Worm (Caenorhabditis elegans) whole organism, early embryonic: ENCODE measurements around the gene F49E8.6.

Source experiments
- B0310.2 ChIP-seq: sonication (generic microtip); optimal IDR thresholded peaks from 2 replicates; lab custom pipeline; 2016; ENCODE audit warnings: mild to moderate bottlenecking, missing genetic modification characterization, missing compliant biosample characterization
- F13C5.2 ChIP-seq: sonication (generic microtip); optimal IDR thresholded peaks from 2 replicates; lab custom pipeline; 2017; ENCODE audit warnings: mild to moderate bottlenecking, missing genetic modification characterization, inconsistent platforms, missing compliant biosample characterization
- aly-1 ChIP-seq: sonication (generic microtip); optimal IDR thresholded peaks from 2 replicates; lab custom pipeline; 2016; ENCODE audit warnings: missing genetic modification characterization, missing compliant biosample characterization
- ama-1 ChIP-seq: fragments of 150-350 bp; optimal IDR thresholded peaks from 2 replicates; lab custom pipeline; 2014
- ceh-13 ChIP-seq: fragments of 200-800 bp; sonication (Bioruptor generic); optimal IDR thresholded peaks from 2 replicates; lab custom pipeline; 2018; ENCODE audit warnings: mild to moderate bottlenecking, missing genetic modification characterization, missing compliant biosample characterization
- ceh-36 ChIP-seq: sonication (generic microtip); optimal IDR thresholded peaks from 2 replicates; lab custom pipeline; 2016; ENCODE audit warnings: missing genetic modification characterization, inconsistent platforms, missing compliant biosample characterization
- ets-7 ChIP-seq: sonication (generic microtip); optimal IDR thresholded peaks from 2 replicates; lab custom pipeline; 2016; ENCODE audit warnings: missing genotype, missing genetic modification characterization, missing compliant biosample characterization
- flt-1 ChIP-seq: fragments of 200-800 bp; sonication (Bioruptor generic); IDR thresholded peaks from 2 replicates; pipeline ENCODE4 v1.3.6; 2022; ENCODE audit warnings: missing genetic modification characterization, missing compliant biosample characterization
- hmbx-1 ChIP-seq: sonication (generic microtip); optimal IDR thresholded peaks from 2 replicates; lab custom pipeline; 2016; ENCODE audit warnings: mild to moderate bottlenecking, missing genetic modification characterization, missing compliant biosample characterization
- hmg-4 ChIP-seq: fragments of 200-800 bp; sonication (Bioruptor generic); optimal IDR thresholded peaks from 2 replicates; lab custom pipeline; 2018; ENCODE audit warnings: mild to moderate bottlenecking, missing genetic modification characterization, missing compliant biosample characterization
- hnd-1 ChIP-seq: sonication (generic microtip); optimal IDR thresholded peaks from 2 replicates; lab custom pipeline; 2016; ENCODE audit warnings: missing genetic modification characterization, missing compliant biosample characterization
- pes-1 ChIP-seq: fragments of 200-800 bp; sonication (Bioruptor generic); IDR thresholded peaks from 2 replicates; pipeline ENCODE4 v1.3.6; 2022; ENCODE audit warnings: missing genetic modification reagents, missing genetic modification characterization, missing compliant biosample characterization
- scrt-1 ChIP-seq: fragments of 200-800 bp; sonication (Bioruptor generic); IDR thresholded peaks from 2 replicates; pipeline ENCODE4 v1.3.6; 2022; ENCODE audit warnings: missing genetic modification characterization, missing compliant biosample characterization
- sea-1 ChIP-seq: fragments of 200-800 bp; sonication (Bioruptor generic); conservative IDR thresholded peaks from 2 replicates; pipeline ENCODE4 v1.3.6; 2022; ENCODE audit warnings: missing genetic modification characterization, missing compliant biosample characterization
- tbx-11 ChIP-seq: fragments of 200-800 bp; sonication (Bioruptor generic); IDR thresholded peaks from 2 replicates; pipeline ENCODE4 v1.3.6; 2022; ENCODE audit warnings: missing genetic modification characterization, missing compliant biosample characterization
- tbx-37 ChIP-seq: fragments of 200-800 bp; sonication (Bioruptor generic); conservative IDR thresholded peaks from 2 replicates; pipeline ENCODE4 v1.3.6; 2022; ENCODE audit warnings: missing genetic modification reagents, missing genetic modification characterization, missing compliant biosample characterization
- tra-4 ChIP-seq: sonication (generic microtip); optimal IDR thresholded peaks from 2 replicates; lab custom pipeline; 2017; ENCODE audit warnings: missing genetic modification characterization, missing compliant biosample characterization

F49E8.6 gene

DNA sequence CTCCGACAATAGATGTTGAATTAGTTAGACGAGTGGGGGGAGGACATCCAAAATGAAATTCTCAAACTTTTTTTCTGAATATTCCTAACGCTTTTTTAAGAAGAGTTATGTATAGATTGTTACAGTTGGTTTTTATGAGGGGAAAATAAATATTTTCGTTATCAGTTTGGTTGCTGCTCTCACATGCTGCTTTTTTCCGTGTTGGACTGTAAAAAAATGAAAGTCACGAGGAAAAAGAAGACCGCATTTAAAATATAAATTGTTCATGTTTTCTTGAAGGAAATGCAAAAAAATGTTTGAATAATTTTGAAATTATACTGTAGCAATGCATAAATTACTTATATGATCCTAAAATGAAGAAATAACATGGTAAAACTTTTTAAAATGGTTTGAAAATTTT, 33.6 kb downstream of the F49E8.6 start:
- TF ChIP-seq ets-7 (tag; lab: Kevin White, UChicago) (no peak), hmg-4 (GFP tag; lab: Kevin White, UChicago) (no peak), flt-1 (no peak), scrt-1 (GFP tag; lab: Robert Waterston, UW) (no peak), hmbx-1 (tag; lab: Kevin White, UChicago) (no peak), ceh-13 (GFP tag; lab: Kevin White, UChicago) (no peak), pes-1 (GFP tag; lab: Robert Waterston, UW) (no peak), B0310.2 (tag; lab: Kevin White, UChicago) (no peak), hnd-1 (tag; lab: Kevin White, UChicago) (no peak), tra-4 (tag; lab: Kevin White, UChicago) (no peak), tbx-11 (no peak), F13C5.2 (tag; lab: Kevin White, UChicago) (no peak), tbx-37 (GFP tag; lab: Robert Waterston, UW) (no peak), ama-1 (lab: Kevin White, UChicago) (no peak), aly-1 (tag; lab: Kevin White, UChicago) (no peak), sea-1 (GFP tag; lab: Robert Waterston, UW) (no peak), ceh-36 (no peak)

DNA sequence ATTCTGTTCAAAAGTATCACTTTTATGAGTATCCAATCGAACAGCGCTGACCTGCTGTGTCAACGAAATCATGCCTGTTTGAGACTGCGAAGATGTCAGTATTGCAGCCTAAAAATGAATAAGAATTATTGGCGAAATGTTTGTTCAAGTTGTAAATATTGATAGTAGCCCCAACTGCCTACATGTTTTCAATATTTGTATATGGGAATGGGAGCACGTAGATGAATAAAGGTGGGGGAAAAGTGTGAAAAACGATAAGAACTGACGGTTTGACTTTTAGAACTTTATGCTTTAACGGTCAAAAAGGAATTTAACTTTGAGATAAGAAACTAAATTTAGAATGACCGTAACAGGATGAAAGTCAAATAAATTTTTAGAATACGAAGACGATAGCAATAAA, 34.2 kb downstream of the F49E8.6 start:
- TF ChIP-seq F13C5.2 (tag; lab: Kevin White, UChicago) = no peak
- TF ChIP-seq ets-7 (tag; lab: Kevin White, UChicago) = no peak
- TF ChIP-seq ceh-13 (GFP tag; lab: Kevin White, UChicago) = no peak
- no peak for TF ChIP-seq ceh-36
- no peak for TF ChIP-seq aly-1 (tag; lab: Kevin White, UChicago)
- no peak for TF ChIP-seq scrt-1 (GFP tag; lab: Robert Waterston, UW)
- no peak for TF ChIP-seq sea-1 (GFP tag; lab: Robert Waterston, UW)
- no peak for TF ChIP-seq flt-1

DNA sequence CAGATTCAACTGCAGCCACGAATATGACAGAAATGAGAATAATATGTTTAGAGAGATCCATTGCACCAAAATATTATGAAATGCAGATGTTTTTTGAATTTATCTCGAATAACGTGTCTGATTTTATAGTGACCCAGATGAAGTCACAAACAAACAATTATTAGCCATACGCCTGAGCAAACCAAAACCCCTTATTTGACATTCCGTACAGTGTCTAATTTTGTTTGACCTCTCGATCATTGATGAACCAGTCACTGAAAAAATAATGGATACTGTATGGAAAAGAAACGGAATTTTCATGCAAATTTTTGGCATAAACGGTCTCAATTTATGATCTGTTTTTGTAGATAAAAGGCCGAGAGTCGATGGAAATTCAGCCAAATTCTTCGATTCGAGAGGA, 38.3 kb downstream of the F49E8.6 start, which contains the start of the genes R05G6.9 and R05G6.3:
TSS of gene R05G6.9 (minus strand) at position 101 of the 400 bp plus-strand sequence.
TSS of gene R05G6.3 (plus strand) at position 386 of the 400 bp plus-strand sequence.
- no peak for TF ChIP-seq ceh-13 (GFP tag; lab: Kevin White, UChicago)
- no peak for TF ChIP-seq aly-1 (tag; lab: Kevin White, UChicago)

DNA sequence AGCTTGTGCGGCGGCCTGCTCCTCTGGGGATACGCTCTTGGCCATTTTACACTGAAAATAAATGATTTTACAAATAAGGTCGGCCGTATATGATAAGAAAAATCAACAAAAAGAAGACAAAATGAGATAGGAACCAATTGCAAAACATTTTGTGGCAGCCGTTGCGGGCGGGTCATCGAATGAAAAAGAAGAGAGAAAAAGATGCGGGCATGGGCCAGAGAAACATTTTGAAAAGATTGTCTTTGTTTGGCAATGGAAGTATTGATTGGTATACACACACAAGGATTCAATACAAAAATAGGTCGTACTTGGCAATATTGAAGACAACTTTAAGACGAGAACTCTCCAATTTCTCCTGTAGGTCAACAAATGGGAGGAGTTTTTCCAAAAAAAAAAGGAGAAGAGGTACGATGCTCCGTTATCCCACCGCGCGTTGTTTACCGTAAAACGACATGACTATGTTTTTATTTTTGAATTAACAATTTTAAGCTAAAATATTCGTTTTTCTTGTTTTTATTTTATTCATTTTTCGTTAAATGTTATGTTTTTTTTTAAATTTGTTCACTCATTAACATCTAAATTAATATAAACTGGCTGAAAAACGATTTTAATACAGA, 41.7 kb downstream of the F49E8.6 start, which contains the start of the genes plc-4 and R05G6.4:
TSS of gene plc-4 (minus strand) at position 51 of the 617 bp plus-strand sequence.
TSS of gene R05G6.4 (plus strand) at position 617 of the 617 bp plus-strand sequence.
- TF ChIP-seq hmbx-1 (tag; lab: Kevin White, UChicago) = no peak
- no peak for TF ChIP-seq tbx-11
- TF ChIP-seq ceh-13 (GFP tag; lab: Kevin White, UChicago) = no peak
- no peak for TF ChIP-seq tra-4 (tag; lab: Kevin White, UChicago)
- no peak for TF ChIP-seq hnd-1 (tag; lab: Kevin White, UChicago)
- no peak for TF ChIP-seq ets-7 (tag; lab: Kevin White, UChicago)
- no peak for TF ChIP-seq F13C5.2 (tag; lab: Kevin White, UChicago)

DNA sequence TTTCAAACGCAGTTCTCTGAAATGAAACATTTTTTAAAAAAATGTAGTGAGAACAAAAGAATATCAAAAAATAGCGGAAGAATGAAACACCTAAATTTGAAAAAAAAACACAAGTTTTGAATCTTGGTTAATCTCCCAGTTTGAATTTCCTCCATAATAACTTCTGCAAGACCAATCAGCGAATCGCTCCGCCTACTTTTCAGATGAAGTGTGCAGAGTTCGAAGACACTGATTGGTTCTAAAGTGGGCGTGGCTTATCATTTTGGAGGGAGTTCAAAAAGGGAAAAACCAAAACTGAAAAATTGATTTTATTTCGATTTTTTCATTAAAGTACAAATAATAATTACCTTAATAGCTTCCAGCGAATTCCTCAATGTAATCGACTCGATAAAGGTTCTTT, 43.6 kb downstream of the F49E8.6 start:
- no peak for TF ChIP-seq ceh-13 (GFP tag; lab: Kevin White, UChicago)

DNA sequence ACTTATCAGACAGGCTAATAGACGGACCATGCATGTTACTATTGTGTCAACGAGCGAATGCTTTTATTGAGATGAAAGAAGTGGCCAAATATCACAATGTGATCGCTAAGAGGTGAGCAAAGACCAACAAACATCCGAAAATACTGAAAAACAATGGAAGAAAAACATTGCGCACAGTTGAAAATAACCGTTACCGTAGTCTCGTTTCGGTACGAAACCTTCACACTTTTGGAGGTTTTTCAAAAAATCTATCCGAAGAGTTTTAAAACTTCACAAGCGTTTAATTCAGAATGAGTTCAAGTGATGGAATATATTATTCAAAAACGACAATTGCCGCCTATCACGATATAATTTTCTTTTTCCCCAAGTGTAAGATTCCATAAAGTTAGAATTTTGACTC, 45.6 kb downstream of the F49E8.6 start:
- TF ChIP-seq scrt-1 (GFP tag; lab: Robert Waterston, UW) (no peak), ceh-13 (GFP tag; lab: Kevin White, UChicago) (no peak), sea-1 (GFP tag; lab: Robert Waterston, UW) (no peak), B0310.2 (tag; lab: Kevin White, UChicago) (no peak), ceh-36 (no peak), aly-1 (tag; lab: Kevin White, UChicago) (no peak), hmg-4 (GFP tag; lab: Kevin White, UChicago) (no peak)

DNA sequence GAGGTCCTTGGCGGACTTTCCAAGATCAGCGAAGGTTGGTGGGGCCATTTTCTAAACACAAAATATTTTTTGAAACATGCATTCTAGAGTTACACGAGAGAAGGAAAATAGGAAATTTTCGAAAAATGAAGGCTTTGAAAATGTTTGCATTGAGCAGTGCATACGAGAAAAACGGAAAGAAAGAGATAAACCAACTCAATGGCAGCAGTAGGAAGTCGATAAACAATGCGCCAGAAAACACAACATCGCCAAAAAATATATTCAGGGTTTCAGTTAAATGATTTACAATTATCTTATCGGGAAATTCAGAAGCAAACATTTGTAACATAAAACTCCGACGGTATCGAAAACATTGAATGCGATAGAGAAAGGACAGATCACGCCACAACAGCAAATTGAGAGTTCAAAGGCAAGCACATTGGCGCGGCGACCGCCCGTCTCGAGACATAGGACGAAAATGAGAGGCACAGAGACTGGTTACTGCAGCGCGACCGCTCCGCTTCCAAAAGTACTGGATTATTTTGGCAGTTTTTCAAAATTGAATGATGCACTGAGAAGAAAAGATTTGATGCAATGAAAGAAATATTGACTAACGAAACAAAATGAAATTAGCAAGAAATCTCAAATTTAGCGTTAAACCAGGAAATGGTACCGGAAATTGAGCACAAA, 46.5 kb downstream of the F49E8.6 start, which contains the start of the genes vdac-1 and R05G6.5:
TSS of gene vdac-1 (minus strand) at position 51 of the 669 bp plus-strand sequence.
TSS of gene R05G6.5 (plus strand) at position 527 of the 669 bp plus-strand sequence.
- TF ChIP-seq ama-1 (lab: Kevin White, UChicago) (no peak), tra-4 (tag; lab: Kevin White, UChicago) (no peak), ets-7 (tag; lab: Kevin White, UChicago) (no peak), pes-1 (GFP tag; lab: Robert Waterston, UW) (no peak), ceh-13 (GFP tag; lab: Kevin White, UChicago) (no peak), hnd-1 (tag; lab: Kevin White, UChicago) (no peak), ceh-36 (no peak), sea-1 (GFP tag; lab: Robert Waterston, UW) (no peak), hmbx-1 (tag; lab: Kevin White, UChicago) (no peak), scrt-1 (GFP tag; lab: Robert Waterston, UW) (no peak)

DNA sequence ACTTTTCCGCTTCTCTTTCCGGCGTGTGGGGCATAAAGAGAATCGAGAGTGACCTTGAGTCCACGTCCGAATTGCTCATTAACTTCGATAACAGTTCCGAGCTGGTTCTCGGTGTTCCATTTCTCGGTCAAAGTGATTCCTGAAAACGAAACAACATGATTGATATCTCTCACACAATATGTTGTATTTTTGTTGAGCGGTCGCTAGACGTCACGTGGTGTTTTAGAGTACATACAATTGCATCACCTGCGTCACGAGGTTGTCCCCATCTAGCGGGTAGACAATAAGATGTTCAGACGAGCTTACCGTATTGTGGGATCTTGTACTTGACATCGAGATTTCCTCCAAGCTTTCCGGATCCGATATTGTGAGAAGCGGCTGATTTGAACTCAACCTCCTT, 47.2 kb downstream of the F49E8.6 start:
- TF ChIP-seq ama-1 (lab: Kevin White, UChicago) = no peak
- TF ChIP-seq sea-1 (GFP tag; lab: Robert Waterston, UW) = no peak
- no peak for TF ChIP-seq hmg-4 (GFP tag; lab: Kevin White, UChicago)
- no peak for TF ChIP-seq pes-1 (GFP tag; lab: Robert Waterston, UW)
- no peak for TF ChIP-seq flt-1
- TF ChIP-seq hmbx-1 (tag; lab: Kevin White, UChicago) = no peak
- no peak for TF ChIP-seq tbx-11
- no peak for TF ChIP-seq ets-7 (tag; lab: Kevin White, UChicago)
- no peak for TF ChIP-seq ceh-13 (GFP tag; lab: Kevin White, UChicago)
- no peak for TF ChIP-seq hnd-1 (tag; lab: Kevin White, UChicago)
- TF ChIP-seq scrt-1 (GFP tag; lab: Robert Waterston, UW) = no peak
- TF ChIP-seq B0310.2 (tag; lab: Kevin White, UChicago) = no peak
- no peak for TF ChIP-seq tbx-37 (GFP tag; lab: Robert Waterston, UW)
